Fruit fly (Drosophila melanogaster): Measurements from ENCODE around the gene CG42371.

Gene CG42371

dm6 chr2L:2202853-2203717 lies 14.0 kb downstream of the CG42371 start:
- peak; percentile 86 for TF ChIP-seq CG32121 (GFP tag; IDR thresholded peaks at IDR 0.05)
- no peak for TF ChIP-seq CG15710 (tag; optimal IDR thresholded peaks at IDR 0.05)
- TF ChIP-seq Pif1B (GFP tag; optimal IDR thresholded peaks at IDR 0.05), result peak; percentile 49
- TF ChIP-seq fd96Ca (GFP tag; IDR thresholded peaks at IDR 0.05), result peak; percentile 81; the same call in 2 of the 3 replicates
- TF ChIP-seq gl (tag; optimal IDR thresholded peaks at IDR 0.05), result peak; percentile 32
- TF ChIP-seq CG14655 (GFP tag; optimal IDR thresholded peaks at IDR 0.05), result peak; percentile 64
- TF ChIP-seq Ets98B (GFP tag; IDR thresholded peaks at IDR 0.05), result peak; percentile 88
- 0 out of 2 replicates have a peak, but pooled peaks have one; percentile 6 for TF ChIP-seq CG10348 (GFP tag; IDR thresholded peaks at IDR 0.05)
- TF ChIP-seq CG17806 (tag; optimal IDR thresholded peaks at IDR 0.05), result no peak
- no peak for TF ChIP-seq CG9948 (tag; optimal IDR thresholded peaks at IDR 0.05)
- peak; percentile 50 for TF ChIP-seq CG8159 (tag; optimal IDR thresholded peaks at IDR 0.05)
- peak; percentile 85 for TF ChIP-seq CG4496 (GFP tag; IDR thresholded peaks at IDR 0.05)
- TF ChIP-seq EcR (GFP tag; optimal IDR thresholded peaks at IDR 0.05), result peak; percentile 100
- no peak for TF ChIP-seq CG34367 (tag; optimal IDR thresholded peaks at IDR 0.05)
- peak; percentile 29; the same call in 1 of the 2 replicates for TF ChIP-seq CG12605 (GFP tag; IDR thresholded peaks at IDR 0.05)
- TF ChIP-seq rn (GFP tag; IDR thresholded peaks at IDR 0.05), result peak; percentile 57; the same call in 1 of the 2 replicates
- no peak for TF ChIP-seq D1 (tag; optimal IDR thresholded peaks at IDR 0.05)
- peak; percentile 31 for TF ChIP-seq Snoo (tag; optimal IDR thresholded peaks at IDR 0.05)
- peak; percentile 96 for TF ChIP-seq CG13204 (GFP tag; optimal IDR thresholded peaks at IDR 0.05)
- peak; percentile 30 for TF ChIP-seq Pif1A (GFP tag; optimal IDR thresholded peaks at IDR 0.05)
- TF ChIP-seq CG8301 (tag; optimal IDR thresholded peaks at IDR 0.05), result peak; percentile 56

dm6 chr2L:2202018-2202852 lies 14.8 kb downstream of the CG42371 start:
- TF ChIP-seq Pif1B (GFP tag; optimal IDR thresholded peaks at IDR 0.05) (peak; percentile 100), CG17806 (tag; optimal IDR thresholded peaks at IDR 0.05) (peak; percentile 100), CG14655 (GFP tag; optimal IDR thresholded peaks at IDR 0.05) (peak; percentile 100), CG13204 (GFP tag; optimal IDR thresholded peaks at IDR 0.05) (peak; percentile 98), CG32121 (GFP tag; IDR thresholded peaks at IDR 0.05) (peak; percentile 100), Ets98B (GFP tag; IDR thresholded peaks at IDR 0.05) (peak; percentile 100), CG8159 (tag; optimal IDR thresholded peaks at IDR 0.05) (peak; percentile 100), CG4496 (GFP tag; IDR thresholded peaks at IDR 0.05) (peak; percentile 100), Snoo (tag; optimal IDR thresholded peaks at IDR 0.05) (peak; percentile 100), CG34367 (tag; optimal IDR thresholded peaks at IDR 0.05) (peak; percentile 100), Pif1A (GFP tag; optimal IDR thresholded peaks at IDR 0.05) (peak; percentile 100), fd96Ca (GFP tag; IDR thresholded peaks at IDR 0.05) (peak; percentile 99), D1 (tag; optimal IDR thresholded peaks at IDR 0.05) (peak; percentile 99), CG9948 (tag; optimal IDR thresholded peaks at IDR 0.05) (peak; percentile 100), CG15710 (tag; optimal IDR thresholded peaks at IDR 0.05) (peak; percentile 100), CG10348 (GFP tag; IDR thresholded peaks at IDR 0.05) (peak; percentile 97), CG12605 (GFP tag; IDR thresholded peaks at IDR 0.05) (peak; percentile 100), CG8301 (tag; optimal IDR thresholded peaks at IDR 0.05) (peak; percentile 100), EcR (GFP tag; optimal IDR thresholded peaks at IDR 0.05) (peak; percentile 99), gl (tag; optimal IDR thresholded peaks at IDR 0.05) (peak; percentile 99), rn (GFP tag; IDR thresholded peaks at IDR 0.05) (peak; percentile 99)

dm6 chr2L:2201107-2201561 lies 15.9 kb downstream of the CG42371 start:
- TF ChIP-seq Ets98B (GFP tag; IDR thresholded peaks at IDR 0.05), result peak; percentile 84
- peak; percentile 70; the same call in 1 of the 2 replicates for TF ChIP-seq CG12605 (GFP tag; IDR thresholded peaks at IDR 0.05)
- peak; percentile 91 for TF ChIP-seq Pif1A (GFP tag; optimal IDR thresholded peaks at IDR 0.05)
- TF ChIP-seq gl (tag; optimal IDR thresholded peaks at IDR 0.05), result peak; percentile 62
- TF ChIP-seq CG8301 (tag; optimal IDR thresholded peaks at IDR 0.05), result peak; percentile 95
- peak; percentile 77 for TF ChIP-seq D1 (tag; optimal IDR thresholded peaks at IDR 0.05)
- peak; percentile 86 for TF ChIP-seq Pif1B (GFP tag; optimal IDR thresholded peaks at IDR 0.05)
- TF ChIP-seq fd96Ca (GFP tag; IDR thresholded peaks at IDR 0.05), result peak; percentile 89
- TF ChIP-seq CG13204 (GFP tag; optimal IDR thresholded peaks at IDR 0.05), result peak; percentile 11
- TF ChIP-seq CG34367 (tag; optimal IDR thresholded peaks at IDR 0.05), result peak; percentile 82
- TF ChIP-seq CG10348 (GFP tag; IDR thresholded peaks at IDR 0.05), result peak; percentile 39; the same call in 1 of the 2 replicates
- peak; percentile 90 for TF ChIP-seq CG32121 (GFP tag; IDR thresholded peaks at IDR 0.05)
- peak; percentile 93 for TF ChIP-seq CG9948 (tag; optimal IDR thresholded peaks at IDR 0.05)
- peak; percentile 98 for TF ChIP-seq CG14655 (GFP tag; optimal IDR thresholded peaks at IDR 0.05)
- TF ChIP-seq EcR (GFP tag; optimal IDR thresholded peaks at IDR 0.05), result no peak
- peak; percentile 90 for TF ChIP-seq CG17806 (tag; optimal IDR thresholded peaks at IDR 0.05)
- TF ChIP-seq CG8159 (tag; optimal IDR thresholded peaks at IDR 0.05), result peak; percentile 90
- TF ChIP-seq rn (GFP tag; IDR thresholded peaks at IDR 0.05), result peak; percentile 67; the same call in 1 of the 2 replicates
- TF ChIP-seq CG4496 (GFP tag; IDR thresholded peaks at IDR 0.05), result peak; percentile 93
- peak; percentile 75 for TF ChIP-seq Snoo (tag; optimal IDR thresholded peaks at IDR 0.05)
- TF ChIP-seq CG15710 (tag; optimal IDR thresholded peaks at IDR 0.05), result peak; percentile 88
